Fruit fly (Drosophila melanogaster): ENCODE measurements around the gene CG12096.

- no peak for TF ChIP-seq h (optimal IDR thresholded peaks at IDR 0.05)
- TF ChIP-seq Sin3A (optimal IDR thresholded peaks at IDR 0.05) = no peak
- no peak for TF ChIP-seq ttk (optimal IDR thresholded peaks at IDR 0.05)
- no peak for TF ChIP-seq Myc (optimal IDR thresholded peaks at IDR 0.05)
- TF ChIP-seq psq (optimal IDR thresholded peaks at IDR 0.05) = no peak
- no peak for TF ChIP-seq insv (optimal IDR thresholded peaks at IDR 0.05)
Measured at dm6 chrX:13128750-13129152, 30.7 kb upstream of the CG12096 start, which contains the start of the genes CG32638, CG15717 and MFS10.
